Fruit fly (Drosophila melanogaster) whole organism, embryonic: Measurements from ENCODE around the gene Vps39.

Experiments
- CG10147 ChIP-seq: fragments of 200-800 bp; sonication (Bioruptor generic); optimal IDR thresholded peaks from 2 replicates; lab custom pipeline; 2019; ENCODE audit warnings: missing biosample characterization, mild to moderate bottlenecking, missing genetic modification characterization, moderate library complexity
- CG10366 ChIP-seq: fragments of 200-800 bp; sonication (Bioruptor generic); IDR thresholded peaks from 2 replicates; pipeline ENCODE4 v1.3.6; 2022; ENCODE audit warnings: missing biosample characterization, missing genetic modification characterization
- CG10979 ChIP-seq: fragments of 200-800 bp; sonication (Bioruptor generic); optimal IDR thresholded peaks from 2 replicates; lab custom pipeline; 2018; ENCODE audit warnings: missing biosample characterization, mild to moderate bottlenecking, missing genetic modification characterization, moderate library complexity
- CG11456 ChIP-seq: fragments of 200-800 bp; sonication (Bioruptor generic); IDR thresholded peaks from 3 replicates; pipeline ENCODE4 v1.3.6; 2022; ENCODE audit warnings: missing biosample characterization, missing genetic modification characterization
- CG11504 ChIP-seq: fragments of 200-800 bp; sonication (Bioruptor generic); optimal IDR thresholded peaks from 3 replicates; lab custom pipeline; 2019; ENCODE audit warnings: missing biosample characterization, mild to moderate bottlenecking, missing genetic modification characterization, moderate library complexity
- CG1233 ChIP-seq: fragments of 200-800 bp; sonication (Bioruptor generic); optimal IDR thresholded peaks from 4 replicates; lab custom pipeline; 2018; ENCODE audit warnings: missing biosample characterization, mild to moderate bottlenecking, missing genetic modification characterization
- CG12942 ChIP-seq: fragments of 200-800 bp; sonication (Bioruptor generic); optimal IDR thresholded peaks from 3 replicates; lab custom pipeline; 2016; ENCODE audit warnings: missing biosample characterization, missing genetic modification characterization
- CG13424 ChIP-seq: fragments of 200-800 bp; sonication (Bioruptor generic); optimal IDR thresholded peaks from 2 replicates; lab custom pipeline; 2019; ENCODE audit warnings: missing biosample characterization, mild to moderate bottlenecking, missing genetic modification characterization, moderate library complexity
- CG15269 ChIP-seq: fragments of 200-800 bp; sonication (Bioruptor generic); optimal IDR thresholded peaks from 2 replicates; lab custom pipeline; 2018; ENCODE audit warnings: missing biosample characterization, mild to moderate bottlenecking, missing genetic modification characterization, moderate library complexity
- CG15514 ChIP-seq: fragments of 200-800 bp; sonication (Bioruptor generic); optimal IDR thresholded peaks from 3 replicates; lab custom pipeline; 2017; ENCODE audit warnings: missing biosample characterization, missing genetic modification characterization, mild to moderate bottlenecking, moderate library complexity, missing genetic modification reagents
- CG17361 ChIP-seq: fragments of 200-800 bp; sonication (Bioruptor generic); IDR thresholded peaks from 3 replicates; pipeline ENCODE4 v1.3.6; 2022; ENCODE audit warnings: missing biosample characterization, missing genetic modification characterization
- CG17385 ChIP-seq: fragments of 200-800 bp; sonication (Bioruptor generic); optimal IDR thresholded peaks from 3 replicates; lab custom pipeline; 2018; ENCODE audit warnings: missing biosample characterization, mild to moderate bottlenecking, missing genetic modification characterization
- CG17912 ChIP-seq: fragments of 200-800 bp; sonication (Bioruptor generic); optimal IDR thresholded peaks from 2 replicates; lab custom pipeline; 2018; ENCODE audit warnings: missing biosample characterization, mild to moderate bottlenecking, missing genetic modification characterization
- CG2120 ChIP-seq: fragments of 200-800 bp; sonication (Bioruptor generic); optimal IDR thresholded peaks from 3 replicates; lab custom pipeline; 2016; ENCODE audit warnings: missing biosample characterization, missing genetic modification characterization
- CG2129 ChIP-seq: fragments of 200-800 bp; sonication (Bioruptor generic); IDR thresholded peaks from 2 replicates; pipeline ENCODE4 v1.3.6; 2022; ENCODE audit warnings: missing biosample characterization, missing genetic modification characterization; ENCODE audit not compliant: partially characterized antibody
- CG31388 ChIP-seq: fragments of 200-800 bp; sonication (Bioruptor generic); optimal IDR thresholded peaks from 2 replicates; lab custom pipeline; 2016; ENCODE audit warnings: missing biosample characterization, missing genetic modification characterization
- CG32532 ChIP-seq: fragments of 200-800 bp; sonication (Bioruptor generic); IDR thresholded peaks from 2 replicates; pipeline ENCODE4 v1.3.6; 2022; ENCODE audit warnings: missing biosample characterization, missing genetic modification characterization
- CG4404 ChIP-seq: fragments of 200-800 bp; sonication (Bioruptor generic); IDR thresholded peaks from 2 replicates; pipeline ENCODE4 v1.3.6; 2022; ENCODE audit warnings: missing biosample characterization, missing genetic modification characterization
- CG4730 ChIP-seq: fragments of 200-800 bp; sonication (Bioruptor generic); IDR thresholded peaks from 2 replicates; pipeline ENCODE4 v1.3.6; 2022; ENCODE audit warnings: missing biosample characterization, missing genetic modification characterization
- CG4820 ChIP-seq: fragments of 200-800 bp; sonication (Bioruptor generic); optimal IDR thresholded peaks from 3 replicates; lab custom pipeline; 2016; ENCODE audit warnings: missing biosample characterization, missing genetic modification characterization
- CG4854 ChIP-seq: fragments of 200-800 bp; sonication (Bioruptor generic); optimal IDR thresholded peaks from 2 replicates; lab custom pipeline; 2016; ENCODE audit warnings: missing biosample characterization, missing genetic modification characterization, inconsistent platforms
- CG6254 ChIP-seq: fragments of 200-800 bp; sonication (Bioruptor generic); optimal IDR thresholded peaks from 3 replicates; lab custom pipeline; 2017; ENCODE audit warnings: mild to moderate bottlenecking, missing biosample characterization, missing genetic modification reagents, missing genetic modification characterization
- Camta ChIP-seq: fragments of 200-800 bp; sonication (Bioruptor generic); optimal IDR thresholded peaks from 2 replicates; lab custom pipeline; 2016; ENCODE audit warnings: missing biosample characterization, missing genetic modification characterization
- D19A ChIP-seq: fragments of 200-800 bp; optimal IDR thresholded peaks from 3 replicates; lab custom pipeline; 2019; ENCODE audit warnings: missing biosample characterization, mild to moderate bottlenecking, missing genetic modification characterization, moderate library complexity
- Dek ChIP-seq: fragments of 200-800 bp; sonication (Bioruptor generic); optimal IDR thresholded peaks from 3 replicates; lab custom pipeline; 2019; ENCODE audit warnings: missing biosample characterization, mild to moderate bottlenecking, missing genetic modification characterization, moderate library complexity
- Kr ChIP-seq: fragments of 200-800 bp; sonication (Bioruptor generic); optimal IDR thresholded peaks from 2 replicates; lab custom pipeline; 2017; ENCODE audit warnings: missing biosample characterization, mild to moderate bottlenecking, missing genetic modification characterization
- MESR4 ChIP-seq: fragments of 200-800 bp; sonication (Bioruptor generic); optimal IDR thresholded peaks from 2 replicates; lab custom pipeline; 2018; ENCODE audit warnings: missing biosample characterization, mild to moderate bottlenecking, missing genetic modification characterization, moderate library complexity
- Mad ChIP-seq: fragments of 200-800 bp; sonication (Bioruptor generic); optimal IDR thresholded peaks from 2 replicates; lab custom pipeline; 2016; ENCODE audit warnings: missing biosample characterization, missing genetic modification characterization
- NC2α ChIP-seq: fragments of 200-800 bp; sonication (Bioruptor generic); optimal IDR thresholded peaks from 2 replicates; lab custom pipeline; 2016; ENCODE audit warnings: missing biosample characterization, missing genetic modification characterization
- Ptx1 ChIP-seq: fragments of 200-800 bp; sonication (Bioruptor generic); IDR thresholded peaks from 2 replicates; pipeline ENCODE4 v1.3.6; 2022; ENCODE audit warnings: missing biosample characterization, missing genetic modification characterization
- Sry-δ ChIP-seq: fragments of 200-800 bp; sonication (Bioruptor generic); optimal IDR thresholded peaks from 2 replicates; lab custom pipeline; 2016; ENCODE audit warnings: missing biosample characterization, missing genetic modification characterization
- Xbp1 ChIP-seq: fragments of 200-800 bp; sonication (Bioruptor generic); optimal IDR thresholded peaks from 3 replicates; lab custom pipeline; 2016; ENCODE audit warnings: missing biosample characterization, mild to moderate bottlenecking, missing genetic modification characterization
- ara ChIP-seq: fragments of 200-800 bp; sonication (Bioruptor generic); IDR thresholded peaks from 2 replicates; pipeline ENCODE4 v1.3.6; 2022; ENCODE audit warnings: missing biosample characterization, missing genetic modification characterization
- az2 ChIP-seq: fragments of 200-800 bp; sonication (Bioruptor generic); optimal IDR thresholded peaks from 3 replicates; lab custom pipeline; 2016; ENCODE audit warnings: missing biosample characterization, missing genetic modification characterization
- chinmo ChIP-seq: fragments of 200-800 bp; sonication (Bioruptor generic); IDR thresholded peaks from 4 replicates; pipeline ENCODE4 v1.3.6; 2022; ENCODE audit warnings: missing biosample characterization, missing genetic modification characterization; ENCODE audit not compliant: partially characterized antibody
- danr ChIP-seq: fragments of 200-800 bp; sonication (Bioruptor generic); IDR thresholded peaks from 2 replicates; pipeline ENCODE4 v1.3.6; 2022; ENCODE audit warnings: missing biosample characterization, missing genetic modification characterization
- gem ChIP-seq: fragments of 200-800 bp; sonication (Bioruptor generic); optimal IDR thresholded peaks from 2 replicates; lab custom pipeline; 2019; ENCODE audit warnings: missing biosample characterization, mild to moderate bottlenecking, missing genetic modification characterization, moderate library complexity
- hkb ChIP-seq, 2 experiments: fragments of 200-800 bp in 1 of 2; fragments of >200 bp in 1 of 2; sonication (Bioruptor generic) in 1 of 2; IDR thresholded peaks in 1 of 2; optimal IDR thresholded peaks in 1 of 2; 2 replicates each; pipeline versions ENCODE4 v1.3.6 to Lab custom; 2017 to 2022; ENCODE audit warnings: missing biosample characterization in 1 of 2, missing genetic modification characterization in 1 of 2
- nerfin-1 ChIP-seq: fragments of 200-800 bp; sonication (Bioruptor generic); optimal IDR thresholded peaks from 3 replicates; lab custom pipeline; 2019; ENCODE audit warnings: missing biosample characterization, mild to moderate bottlenecking, missing genetic modification characterization, moderate library complexity
- org-1 ChIP-seq: fragments of 200-800 bp; sonication (Bioruptor generic); optimal IDR thresholded peaks from 2 replicates; lab custom pipeline; 2017; ENCODE audit warnings: missing biosample characterization, missing genetic modification characterization
- peb ChIP-seq: fragments of 200-800 bp; sonication (Bioruptor generic); IDR thresholded peaks from 2 replicates; pipeline ENCODE4 v1.3.6; 2022; ENCODE audit warnings: missing biosample characterization, missing genetic modification characterization
- pzg ChIP-seq: fragments of 200-800 bp; sonication (Bioruptor generic); optimal IDR thresholded peaks from 3 replicates; lab custom pipeline; 2018; ENCODE audit warnings: missing biosample characterization, mild to moderate bottlenecking, missing genetic modification characterization, moderate library complexity
- repo ChIP-seq: fragments of 200-800 bp; sonication (Bioruptor generic); optimal IDR thresholded peaks from 2 replicates; lab custom pipeline; 2016; ENCODE audit warnings: missing biosample characterization, missing genetic modification characterization
- sc ChIP-seq, 3 experiments: fragments of >200 bp in 2 of 3; fragments of 200-800 bp in 1 of 3; sonication (Bioruptor generic) in 1 of 3; optimal IDR thresholded peaks; 2 replicates in 2 of 3; 3 replicates in 1 of 3; lab custom pipeline; 2017; ENCODE audit warnings: mild to moderate bottlenecking in 1 of 3, missing biosample characterization in 1 of 3, missing genetic modification characterization in 1 of 3, missing genetic modification reagents in 1 of 3
- stwl ChIP-seq: fragments of 200-800 bp; sonication (Bioruptor generic); optimal IDR thresholded peaks from 3 replicates; lab custom pipeline; 2018; ENCODE audit warnings: missing biosample characterization, mild to moderate bottlenecking, missing genetic modification characterization, moderate library complexity
- tgo ChIP-seq: fragments of 200-800 bp; sonication (Bioruptor generic); IDR thresholded peaks from 3 replicates; pipeline ENCODE4 v1.3.6; 2022; ENCODE audit warnings: missing biosample characterization, missing genetic modification characterization
- trem ChIP-seq: fragments of 200-800 bp; optimal IDR thresholded peaks from 3 replicates; lab custom pipeline; 2019; ENCODE audit warnings: missing biosample characterization, mild to moderate bottlenecking, missing genetic modification characterization, moderate library complexity
- twi ChIP-seq: fragments of 200-800 bp; optimal IDR thresholded peaks from 2 replicates; lab custom pipeline; 2019; ENCODE audit warnings: missing biosample characterization, mild to moderate bottlenecking, missing genetic modification characterization, moderate library complexity
- yki ChIP-seq: fragments of >200 bp; optimal IDR thresholded peaks from 3 replicates; lab custom pipeline; 2018

The Vps39 gene

DNA sequence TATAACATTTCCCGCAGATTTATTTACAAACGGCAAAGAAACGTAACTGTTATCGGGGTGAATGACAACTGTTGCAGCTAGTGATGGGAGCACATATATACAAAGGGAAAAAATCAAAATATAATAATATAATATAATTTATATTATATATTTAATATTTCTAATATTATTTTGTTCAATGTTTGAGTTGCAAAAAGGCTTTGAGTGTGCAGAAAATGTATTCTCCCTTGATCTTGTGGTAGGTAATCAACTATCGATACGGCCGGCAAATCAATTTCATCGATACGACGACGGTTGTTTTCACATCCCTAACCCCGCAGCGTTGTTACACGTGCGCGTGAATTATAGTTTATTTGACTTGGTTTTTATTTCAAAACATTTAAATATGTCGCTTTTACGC, 50.8 kb downstream of the Vps39 start, which contains the start of the genes mTerf5 and Non3 (continued):
- peak; percentile 51 for TF ChIP-seq pzg (GFP tag; lab: Kevin White, UChicago)
- TF ChIP-seq nerfin-1 (tag; lab: Kevin White, UChicago), result peak; percentile 77
- peak; percentile 85 for TF ChIP-seq Sry-δ
- TF ChIP-seq Camta (GFP tag; lab: Kevin White, UChicago), result no peak
- peak; percentile 36 for TF ChIP-seq Dek
- TF ChIP-seq CG2129 (GFP tag; lab: Robert Waterston, UW), result peak; percentile 91
- peak; percentile 80 for TF ChIP-seq gem (tag; lab: Kevin White, UChicago)
- TF ChIP-seq CG17912 (GFP tag; lab: Kevin White, UChicago), result peak; percentile 22
- peak; percentile 43 for TF ChIP-seq CG6254 (GFP tag; lab: Kevin White, UChicago)
- TF ChIP-seq Kr (GFP tag; lab: Kevin White, UChicago), result no peak
- TF ChIP-seq trem (tag; lab: Kevin White, UChicago), result peak; percentile 95
- TF ChIP-seq twi (tag; lab: Kevin White, UChicago), result peak; percentile 40
- peak; percentile 75 for TF ChIP-seq CG13424 (tag; lab: Kevin White, UChicago)
- peak; percentile 38; the same call in 1 of the 3 replicates for TF ChIP-seq CG11456 (GFP tag; lab: Robert Waterston, UW)
- TF ChIP-seq CG31388 (GFP tag; lab: Kevin White, UChicago), result peak; percentile 10
- TF ChIP-seq D19A (tag; lab: Kevin White, UChicago), result peak; percentile 43
- peak; percentile 34; the same call in 1 of the 2 replicates for TF ChIP-seq CG4404 (GFP tag; lab: Robert Waterston, UW)
- TF ChIP-seq CG15269 (tag; lab: Kevin White, UChicago), result peak; percentile 63
- peak; percentile 21; the same call in 1 of the 2 replicates for TF ChIP-seq CG4730 (GFP tag; lab: Robert Waterston, UW)
- TF ChIP-seq CG17361 (GFP tag; lab: Robert Waterston, UW), result peak; percentile 58; the same call in 2 of the 3 replicates
- TF ChIP-seq danr (GFP tag; lab: Robert Waterston, UW), result no peak
- TF ChIP-seq CG10147 (GFP tag; lab: Kevin White, UChicago), result peak; percentile 68
- TF ChIP-seq CG12942 (GFP tag; lab: Kevin White, UChicago), result peak; percentile 46
- TF ChIP-seq CG2120 (GFP tag; lab: Kevin White, UChicago), result peak; percentile 63
- TF ChIP-seq tgo (GFP tag; lab: Robert Waterston, UW), result peak; percentile 32; the same call in 1 of the 3 replicates
- no peak for TF ChIP-seq org-1 (GFP tag; lab: Kevin White, UChicago)
- TF ChIP-seq peb (GFP tag; lab: Robert Waterston, UW), result peak; percentile 17; the same call in 1 of the 2 replicates
- TF ChIP-seq CG4820 (GFP tag; lab: Kevin White, UChicago), result peak; percentile 42
- TF ChIP-seq CG10979 (tag; lab: Kevin White, UChicago), result peak; percentile 62
- TF ChIP-seq CG10366 (GFP tag; lab: Robert Waterston, UW), result peak; percentile 27; the same call in 1 of the 2 replicates
- peak; percentile 49 for TF ChIP-seq az2 (GFP tag; lab: Kevin White, UChicago)
- TF ChIP-seq CG4854 (GFP tag; lab: Kevin White, UChicago), result no peak
- TF ChIP-seq ara, result no peak
- peak; percentile 75 for TF ChIP-seq Xbp1
- TF ChIP-seq Mad (GFP tag; lab: Kevin White, UChicago), result no peak
- TF ChIP-seq NC2α (GFP tag; lab: Kevin White, UChicago), result no peak
- TF ChIP-seq stwl (tag; lab: Kevin White, UChicago), result peak; percentile 67
- no peak for TF ChIP-seq hkb (optimal IDR thresholded peaks at IDR 0.05; lab: Kevin White, UChicago)
- TF ChIP-seq hkb (GFP tag; IDR thresholded peaks at IDR 0.05; lab: Robert Waterston, UW), result peak; percentile 66
- peak; percentile 91; the same call in 3 of the 4 replicates for TF ChIP-seq chinmo
- TF ChIP-seq CG17385, result peak; percentile 54
- peak; percentile 59 for TF ChIP-seq Ptx1 (GFP tag; lab: Robert Waterston, UW)
- TF ChIP-seq CG15514 (GFP tag; lab: Kevin White, UChicago), result peak; percentile 62
- peak; percentile 36 for TF ChIP-seq MESR4
- TF ChIP-seq yki, result no peak
- no peak for TF ChIP-seq CG1233 (GFP tag; lab: Kevin White, UChicago)
- no peak for TF ChIP-seq sc (optimal IDR thresholded peaks at IDR 0.05; lab: Kevin White, UChicago)
- TF ChIP-seq sc (GFP tag; optimal IDR thresholded peaks at IDR 0.05; lab: Kevin White, UChicago), result peak; percentile 34
- TF ChIP-seq CG32532 (GFP tag; lab: Robert Waterston, UW), result peak; percentile 49; the same call in 1 of the 2 replicates
- peak; percentile 69 for TF ChIP-seq CG11504
- peak; percentile 18 for TF ChIP-seq repo (GFP tag; lab: Kevin White, UChicago)
